Fruit fly (Drosophila melanogaster) whole organism, embryonic: Measurements from ENCODE around the gene CG8100.

Source experiments
- ATbp ChIP-seq: fragments of 200-800 bp; sonication (Bioruptor generic); optimal IDR thresholded peaks from 2 replicates; lab custom pipeline; 2017; ENCODE audit warnings: missing biosample characterization, mild to moderate bottlenecking, missing genetic modification characterization, missing genetic modification reagents
- Bgb ChIP-seq: fragments of 200-800 bp; sonication (Bioruptor generic); IDR thresholded peaks from 2 replicates; pipeline ENCODE4 v1.3.6; 2022; ENCODE audit warnings: missing biosample characterization, missing genetic modification characterization; ENCODE audit not compliant: partially characterized antibody
- BtbVII ChIP-seq: fragments of 200-800 bp; sonication (Bioruptor generic); optimal IDR thresholded peaks from 3 replicates; lab custom pipeline; 2017; ENCODE audit warnings: missing biosample characterization, mild to moderate bottlenecking, missing genetic modification characterization
- CG10209 ChIP-seq: fragments of 200-800 bp; sonication (Bioruptor generic); optimal IDR thresholded peaks from 3 replicates; lab custom pipeline; 2017; ENCODE audit warnings: missing biosample characterization, mild to moderate bottlenecking, missing genetic modification characterization, missing genetic modification reagents
- CG10274 ChIP-seq: fragments of 200-800 bp; sonication (Bioruptor generic); optimal IDR thresholded peaks from 3 replicates; lab custom pipeline; 2017; ENCODE audit warnings: missing biosample characterization, mild to moderate bottlenecking, missing genetic modification characterization
- CG10565 ChIP-seq: fragments of 200-800 bp; sonication (Bioruptor generic); optimal IDR thresholded peaks from 3 replicates; lab custom pipeline; 2016; ENCODE audit warnings: missing biosample characterization, mild to moderate bottlenecking, missing genetic modification characterization
- CG11695 ChIP-seq: fragments of 200-800 bp; sonication (Bioruptor generic); IDR thresholded peaks from 3 replicates; pipeline ENCODE4 v1.3.6; 2022; ENCODE audit warnings: missing biosample characterization, missing genetic modification characterization
- CG11723 ChIP-seq: fragments of 200-800 bp; sonication (Bioruptor generic); optimal IDR thresholded peaks from 2 replicates; lab custom pipeline; 2017; ENCODE audit warnings: missing biosample characterization, mild to moderate bottlenecking, missing genetic modification characterization
- CG12659 ChIP-seq: fragments of 200-800 bp; sonication (Bioruptor generic); optimal IDR thresholded peaks from 3 replicates; lab custom pipeline; 2017; ENCODE audit warnings: mild to moderate bottlenecking, missing biosample characterization, missing genetic modification reagents, missing genetic modification characterization
- CG14860 ChIP-seq: fragments of 200-800 bp; sonication (Bioruptor generic); IDR thresholded peaks from 3 replicates; pipeline ENCODE4 v1.3.6; 2022; ENCODE audit warnings: missing biosample characterization, missing genetic modification characterization; ENCODE audit not compliant: partially characterized antibody
- CG15601 ChIP-seq: fragments of 200-800 bp; sonication (Bioruptor generic); optimal IDR thresholded peaks from 3 replicates; lab custom pipeline; 2019; ENCODE audit warnings: missing biosample characterization, mild to moderate bottlenecking, missing genetic modification characterization, moderate library complexity
- CG1602 ChIP-seq: fragments of 200-800 bp; sonication (Bioruptor generic); optimal IDR thresholded peaks from 3 replicates; lab custom pipeline; 2016; ENCODE audit warnings: missing biosample characterization, missing genetic modification characterization
- CG17612 ChIP-seq: fragments of 200-800 bp; sonication (Bioruptor generic); IDR thresholded peaks from 2 replicates; pipeline ENCODE4 v1.3.6; 2022; ENCODE audit warnings: missing biosample characterization, missing genetic modification characterization
- CG2202 ChIP-seq: fragments of 200-800 bp; sonication (Bioruptor generic); optimal IDR thresholded peaks from 2 replicates; lab custom pipeline; 2018; ENCODE audit warnings: missing biosample characterization, mild to moderate bottlenecking, missing genetic modification characterization
- CG2712 ChIP-seq: fragments of 200-800 bp; optimal IDR thresholded peaks from 3 replicates; lab custom pipeline; 2019; ENCODE audit warnings: missing biosample characterization, mild to moderate bottlenecking, missing genetic modification characterization, moderate library complexity
- CG3065 ChIP-seq: fragments of 200-800 bp; sonication (Bioruptor generic); optimal IDR thresholded peaks from 2 replicates; lab custom pipeline; 2016; ENCODE audit warnings: missing biosample characterization, missing genetic modification characterization
- CG34224 ChIP-seq: fragments of 200-800 bp; sonication (Bioruptor generic); IDR thresholded peaks from 3 replicates; pipeline ENCODE4 v1.3.6; 2022; ENCODE audit warnings: missing biosample characterization, missing genetic modification characterization; ENCODE audit not compliant: partially characterized antibody
- CG34376 ChIP-seq: fragments of 200-800 bp; sonication (Bioruptor generic); optimal IDR thresholded peaks from 2 replicates; lab custom pipeline; 2018; ENCODE audit warnings: missing biosample characterization, mild to moderate bottlenecking, missing genetic modification characterization
- CG4404 ChIP-seq: fragments of 200-800 bp; sonication (Bioruptor generic); IDR thresholded peaks from 2 replicates; pipeline ENCODE4 v1.3.6; 2022; ENCODE audit warnings: missing biosample characterization, missing genetic modification characterization
- CG4854 ChIP-seq: fragments of 200-800 bp; sonication (Bioruptor generic); optimal IDR thresholded peaks from 2 replicates; lab custom pipeline; 2016; ENCODE audit warnings: missing biosample characterization, missing genetic modification characterization, inconsistent platforms
- CG6254 ChIP-seq: fragments of 200-800 bp; sonication (Bioruptor generic); optimal IDR thresholded peaks from 3 replicates; lab custom pipeline; 2017; ENCODE audit warnings: mild to moderate bottlenecking, missing biosample characterization, missing genetic modification reagents, missing genetic modification characterization
- CG6683 ChIP-seq: fragments of 200-800 bp; sonication (Bioruptor generic); optimal IDR thresholded peaks from 2 replicates; lab custom pipeline; 2017; ENCODE audit warnings: missing biosample characterization, mild to moderate bottlenecking, missing genetic modification characterization, missing genetic modification reagents
- CG6689 ChIP-seq: fragments of 200-800 bp; sonication (Bioruptor generic); IDR thresholded peaks from 2 replicates; pipeline ENCODE4 v1.3.6; 2022; ENCODE audit warnings: missing biosample characterization, missing genetic modification characterization
- CG7556 ChIP-seq: fragments of 200-800 bp; sonication (Bioruptor generic); optimal IDR thresholded peaks from 2 replicates; lab custom pipeline; 2017; ENCODE audit warnings: missing biosample characterization, mild to moderate bottlenecking, missing genetic modification characterization
- D ChIP-seq, 2 experiments: fragments of 200-800 bp in 1 of 2; fragments of >200 bp in 1 of 2; sonication (Bioruptor generic) in 1 of 2; optimal IDR thresholded peaks; 2 replicates in 1 of 2; 3 replicates in 1 of 2; lab custom pipeline; 2017; ENCODE audit warnings: mild to moderate bottlenecking in 1 of 2, missing biosample characterization in 1 of 2, missing genetic modification characterization in 1 of 2, missing genetic modification reagents in 1 of 2
- D19B ChIP-seq: fragments of 200-800 bp; sonication (Bioruptor generic); optimal IDR thresholded peaks from 2 replicates; lab custom pipeline; 2017; ENCODE audit warnings: missing biosample characterization, mild to moderate bottlenecking, missing genetic modification characterization
- Hr51 ChIP-seq, 2 experiments: fragments of 200-800 bp; sonication (Bioruptor generic); optimal IDR thresholded peaks; 2 replicates in 1 of 2; 3 replicates in 1 of 2; lab custom pipeline; 2016 to 2018; ENCODE audit warnings: missing biosample characterization in 2 of 2, missing genetic modification characterization in 2 of 2, mild to moderate bottlenecking in 1 of 2, moderate library complexity in 1 of 2
- NFAT ChIP-seq: fragments of 200-800 bp; sonication (Bioruptor generic); IDR thresholded peaks from 2 replicates; pipeline ENCODE4 v1.3.6; 2022; ENCODE audit warnings: missing biosample characterization, missing genetic modification characterization
- Nf-YC ChIP-seq: fragments of 200-800 bp; optimal IDR thresholded peaks from 3 replicates; lab custom pipeline; 2019; ENCODE audit warnings: missing biosample characterization, mild to moderate bottlenecking, missing genetic modification characterization, moderate library complexity
- Pdp1 ChIP-seq, 2 experiments: fragments of 200-800 bp; sonication (Bioruptor generic); optimal IDR thresholded peaks; 3 replicates each; lab custom pipeline; 2016; ENCODE audit warnings: missing biosample characterization in 2 of 2, missing genetic modification characterization in 2 of 2, mild to moderate bottlenecking in 1 of 2, moderate library complexity in 1 of 2
- Rfx ChIP-seq: fragments of 200-800 bp; sonication (Bioruptor generic); IDR thresholded peaks from 2 replicates; pipeline ENCODE4 v1.3.6; 2022; ENCODE audit warnings: missing biosample characterization, missing genetic modification characterization
- Rx ChIP-seq: fragments of 200-800 bp; sonication (Bioruptor generic); IDR thresholded peaks from 2 replicates; pipeline ENCODE4 v1.3.6; 2022; ENCODE audit warnings: missing biosample characterization, missing genetic modification characterization
- Sry-β ChIP-seq: fragments of 200-800 bp; sonication (Bioruptor generic); optimal IDR thresholded peaks from 2 replicates; lab custom pipeline; 2018; ENCODE audit warnings: missing biosample characterization, mild to moderate bottlenecking, missing genetic modification characterization, moderate library complexity
- Sry-δ ChIP-seq: fragments of 200-800 bp; sonication (Bioruptor generic); optimal IDR thresholded peaks from 2 replicates; lab custom pipeline; 2016; ENCODE audit warnings: missing biosample characterization, missing genetic modification characterization
- Usf ChIP-seq: fragments of 200-800 bp; sonication (Bioruptor generic); optimal IDR thresholded peaks from 2 replicates; lab custom pipeline; 2017; ENCODE audit warnings: missing genotype, missing biosample characterization, missing genetic modification characterization
- ab ChIP-seq: fragments of 200-800 bp; sonication (Bioruptor generic); optimal IDR thresholded peaks from 2 replicates; lab custom pipeline; 2016; ENCODE audit warnings: missing biosample characterization, missing genetic modification characterization
- btn ChIP-seq: fragments of 200-800 bp; sonication (Bioruptor generic); optimal IDR thresholded peaks from 2 replicates; lab custom pipeline; 2016; ENCODE audit warnings: missing biosample characterization, missing genetic modification characterization
- dan ChIP-seq: fragments of 200-800 bp; sonication (Bioruptor generic); IDR thresholded peaks from 2 replicates; pipeline ENCODE4 v1.3.6; 2022; ENCODE audit warnings: missing biosample characterization, missing genetic modification characterization
- fd3F ChIP-seq: fragments of 200-800 bp; sonication (Bioruptor generic); optimal IDR thresholded peaks from 2 replicates; lab custom pipeline; 2018; ENCODE audit warnings: missing biosample characterization, mild to moderate bottlenecking, missing genetic modification characterization, moderate library complexity
- gcm ChIP-seq: fragments of 200-800 bp; sonication (Bioruptor generic); optimal IDR thresholded peaks from 2 replicates; lab custom pipeline; 2019; ENCODE audit warnings: missing biosample characterization, mild to moderate bottlenecking, missing genetic modification characterization, moderate library complexity
- gem ChIP-seq: fragments of 200-800 bp; sonication (Bioruptor generic); optimal IDR thresholded peaks from 2 replicates; lab custom pipeline; 2019; ENCODE audit warnings: missing biosample characterization, mild to moderate bottlenecking, missing genetic modification characterization, moderate library complexity
- klu ChIP-seq: fragments of 200-800 bp; sonication (Bioruptor generic); IDR thresholded peaks from 2 replicates; pipeline ENCODE4 v1.3.6; 2022; ENCODE audit warnings: missing biosample characterization, missing genetic modification characterization
- luna ChIP-seq: fragments of 200-800 bp; sonication (Bioruptor generic); optimal IDR thresholded peaks from 2 replicates; lab custom pipeline; 2016; ENCODE audit warnings: missing biosample characterization, missing genetic modification characterization
- peb ChIP-seq: fragments of 200-800 bp; sonication (Bioruptor generic); IDR thresholded peaks from 2 replicates; pipeline ENCODE4 v1.3.6; 2022; ENCODE audit warnings: missing biosample characterization, missing genetic modification characterization
- pfk ChIP-seq: fragments of 200-800 bp; sonication (Bioruptor generic); optimal IDR thresholded peaks from 2 replicates; lab custom pipeline; 2018; ENCODE audit warnings: missing biosample characterization, mild to moderate bottlenecking, missing genetic modification characterization, moderate library complexity
- pum ChIP-seq: fragments of 200-800 bp; sonication (Bioruptor generic); optimal IDR thresholded peaks from 2 replicates; lab custom pipeline; 2016; ENCODE audit warnings: missing biosample characterization, missing genetic modification characterization
- sens ChIP-seq: fragments of 200-800 bp; sonication (Bioruptor generic); peaks from one replicate; lab custom pipeline; 2016; ENCODE audit warnings: missing biosample characterization, missing genetic modification characterization
- sim ChIP-seq: fragments of 200-800 bp; sonication (Bioruptor generic); IDR thresholded peaks from 2 replicates; pipeline ENCODE4 v1.3.6; 2022; ENCODE audit warnings: missing biosample characterization, missing genetic modification characterization
- sr ChIP-seq: fragments of 200-800 bp; sonication (Bioruptor generic); IDR thresholded peaks from 3 replicates; pipeline ENCODE4 v1.3.6; 2022; ENCODE audit warnings: missing biosample characterization, missing genetic modification characterization
- sug ChIP-seq: fragments of 200-800 bp; optimal IDR thresholded peaks from 2 replicates; lab custom pipeline; 2019; ENCODE audit warnings: missing biosample characterization, mild to moderate bottlenecking, missing genetic modification characterization, moderate library complexity
- tup ChIP-seq: fragments of 200-800 bp; sonication (Bioruptor generic); optimal IDR thresholded peaks from 2 replicates; lab custom pipeline; 2016; ENCODE audit warnings: missing biosample characterization, mild to moderate bottlenecking, missing genetic modification characterization, moderate library complexity

Gene CG8100

dm6 chr3L:14086225-14086624 is 2.8 kb downstream of the CG8100 start (continued):
- no peak for TF ChIP-seq Usf (GFP tag; lab: Kevin White, UChicago)
- 0 out of 3 replicates have a peak, but pooled peaks have one; percentile 29 for TF ChIP-seq CG11695 (GFP tag; lab: Robert Waterston, UW)
- TF ChIP-seq D (optimal IDR thresholded peaks at IDR 0.05; lab: Kevin White, UChicago): no peak
- peak; percentile 18 for TF ChIP-seq D (GFP tag; optimal IDR thresholded peaks at IDR 0.05; lab: Kevin White, UChicago)
- no peak for TF ChIP-seq ab (GFP tag; lab: Kevin White, UChicago)
- TF ChIP-seq Pdp1 (GFP tag; optimal IDR thresholded peaks at IDR 0.05; lab: Kevin White, UChicago): no peak
- no peak for TF ChIP-seq CG11723 (GFP tag; lab: Kevin White, UChicago)
- TF ChIP-seq CG17612 (GFP tag; lab: Robert Waterston, UW): no peak
- no peak for TF ChIP-seq fd3F
- TF ChIP-seq Sry-δ (GFP tag; lab: Kevin White, UChicago): no peak
- TF ChIP-seq dan: no peak
- TF ChIP-seq CG10209 (GFP tag; lab: Kevin White, UChicago): no peak
- TF ChIP-seq CG34224: no peak
- TF ChIP-seq CG6689 (GFP tag; lab: Robert Waterston, UW): no peak
- no peak for TF ChIP-seq CG1602
- no peak for TF ChIP-seq Rfx
- no peak for TF ChIP-seq CG2202
- no peak for TF ChIP-seq Bgb (GFP tag; lab: Robert Waterston, UW)
- no peak for TF ChIP-seq CG14860
- no peak for TF ChIP-seq D19B (GFP tag; lab: Kevin White, UChicago)
- TF ChIP-seq CG15601 (tag; lab: Kevin White, UChicago): no peak
- peak; percentile 49 for TF ChIP-seq gem
- TF ChIP-seq Nf-YC (tag; lab: Kevin White, UChicago): no peak
- no peak for TF ChIP-seq sim
- no peak for TF ChIP-seq pfk (GFP tag; lab: Kevin White, UChicago)
- no peak for TF ChIP-seq CG12659
- peak; percentile 20 for TF ChIP-seq CG7556 (GFP tag; lab: Kevin White, UChicago)
- no peak for TF ChIP-seq Rx
- no peak for TF ChIP-seq pum (GFP tag; lab: Kevin White, UChicago)
- TF ChIP-seq sens (GFP tag; lab: Kevin White, UChicago): peak; percentile 81
- no peak for TF ChIP-seq sr (GFP tag; lab: Robert Waterston, UW)
- TF ChIP-seq CG6254 (GFP tag; lab: Kevin White, UChicago): no peak
- TF ChIP-seq ATbp: no peak
- TF ChIP-seq Hr51 (GFP tag; optimal IDR thresholded peaks at IDR 0.05; lab: Kevin White, UChicago): no peak
- TF ChIP-seq klu: no peak
- no peak for TF ChIP-seq CG10565 (GFP tag; lab: Kevin White, UChicago)
- TF ChIP-seq peb (GFP tag; lab: Robert Waterston, UW): no peak
- no peak for TF ChIP-seq sug (tag; lab: Kevin White, UChicago)
- TF ChIP-seq CG2712 (tag; lab: Kevin White, UChicago): peak; percentile 66
- TF ChIP-seq BtbVII (GFP tag; lab: Kevin White, UChicago): no peak
- TF ChIP-seq luna (GFP tag; lab: Kevin White, UChicago): no peak
- TF ChIP-seq gcm: no peak
- TF ChIP-seq CG10274 (GFP tag; lab: Kevin White, UChicago): no peak
- TF ChIP-seq CG34376 (GFP tag; lab: Kevin White, UChicago): no peak
- no peak for TF ChIP-seq tup (GFP tag; lab: Kevin White, UChicago)
- no peak for TF ChIP-seq Sry-β (GFP tag; lab: Kevin White, UChicago)
- TF ChIP-seq btn (GFP tag; lab: Kevin White, UChicago): no peak
- TF ChIP-seq CG4854: no peak
- TF ChIP-seq CG4404 (GFP tag; lab: Robert Waterston, UW): no peak
- TF ChIP-seq CG3065 (GFP tag; lab: Kevin White, UChicago): no peak
- no peak for TF ChIP-seq NFAT (GFP tag; lab: Robert Waterston, UW)
- no peak for TF ChIP-seq CG6683 (GFP tag; lab: Kevin White, UChicago)
